Fruit fly (Drosophila melanogaster) whole organism, embryonic: ENCODE results near the gene gpp.

Experiments
- Abd-B ChIP-seq: fragments of 200-800 bp; sonication (Bioruptor generic); optimal IDR thresholded peaks from 2 replicates; lab custom pipeline; 2018; ENCODE audit warnings: missing biosample characterization, mild to moderate bottlenecking, missing genetic modification characterization, moderate library complexity
- BtbVII ChIP-seq: fragments of 200-800 bp; sonication (Bioruptor generic); optimal IDR thresholded peaks from 3 replicates; lab custom pipeline; 2017; ENCODE audit warnings: missing biosample characterization, mild to moderate bottlenecking, missing genetic modification characterization
- C15 ChIP-seq: fragments of 200-800 bp; sonication (Bioruptor generic); IDR thresholded peaks from 3 replicates; pipeline ENCODE4 v1.3.6; 2022; ENCODE audit warnings: missing biosample characterization, missing genetic modification characterization
- CG10366 ChIP-seq: fragments of 200-800 bp; sonication (Bioruptor generic); IDR thresholded peaks from 2 replicates; pipeline ENCODE4 v1.3.6; 2022; ENCODE audit warnings: missing biosample characterization, missing genetic modification characterization
- CG11398 ChIP-seq: fragments of 200-800 bp; sonication (Bioruptor generic); optimal IDR thresholded peaks from 2 replicates; lab custom pipeline; 2016; ENCODE audit warnings: missing biosample characterization, missing genetic modification characterization
- CG11695 ChIP-seq: fragments of 200-800 bp; sonication (Bioruptor generic); IDR thresholded peaks from 3 replicates; pipeline ENCODE4 v1.3.6; 2022; ENCODE audit warnings: missing biosample characterization, missing genetic modification characterization
- CG13123 ChIP-seq: fragments of 200-800 bp; sonication (Bioruptor generic); optimal IDR thresholded peaks from 2 replicates; lab custom pipeline; 2016; ENCODE audit warnings: missing biosample characterization, missing genetic modification characterization
- CG14710 ChIP-seq: fragments of 200-800 bp; sonication (Bioruptor generic); optimal IDR thresholded peaks from 3 replicates; lab custom pipeline; 2019; ENCODE audit warnings: missing biosample characterization, mild to moderate bottlenecking, missing genetic modification characterization, moderate library complexity
- CG14860 ChIP-seq: fragments of 200-800 bp; sonication (Bioruptor generic); IDR thresholded peaks from 3 replicates; pipeline ENCODE4 v1.3.6; 2022; ENCODE audit warnings: missing biosample characterization, missing genetic modification characterization; ENCODE audit not compliant: partially characterized antibody
- CG15011 ChIP-seq: fragments of 200-800 bp; sonication (Bioruptor generic); optimal IDR thresholded peaks from 3 replicates; lab custom pipeline; 2018; ENCODE audit warnings: missing biosample characterization, mild to moderate bottlenecking, missing genetic modification characterization
- CG1529 ChIP-seq: fragments of 200-800 bp; sonication (Bioruptor generic); optimal IDR thresholded peaks from 3 replicates; lab custom pipeline; 2018; ENCODE audit warnings: missing biosample characterization, missing genetic modification characterization
- CG2120 ChIP-seq: fragments of 200-800 bp; sonication (Bioruptor generic); optimal IDR thresholded peaks from 3 replicates; lab custom pipeline; 2016; ENCODE audit warnings: missing biosample characterization, missing genetic modification characterization
- CG2129 ChIP-seq: fragments of 200-800 bp; sonication (Bioruptor generic); IDR thresholded peaks from 2 replicates; pipeline ENCODE4 v1.3.6; 2022; ENCODE audit warnings: missing biosample characterization, missing genetic modification characterization; ENCODE audit not compliant: partially characterized antibody
- CG3847 ChIP-seq: fragments of 200-800 bp; sonication (Bioruptor generic); IDR thresholded peaks from 2 replicates; pipeline ENCODE4 v1.3.6; 2022; ENCODE audit warnings: missing biosample characterization, missing genetic modification characterization
- CG4404 ChIP-seq: fragments of 200-800 bp; sonication (Bioruptor generic); IDR thresholded peaks from 2 replicates; pipeline ENCODE4 v1.3.6; 2022; ENCODE audit warnings: missing biosample characterization, missing genetic modification characterization
- CG4820 ChIP-seq: fragments of 200-800 bp; sonication (Bioruptor generic); optimal IDR thresholded peaks from 3 replicates; lab custom pipeline; 2016; ENCODE audit warnings: missing biosample characterization, missing genetic modification characterization
- CG5245 ChIP-seq: fragments of 200-800 bp; sonication (Bioruptor generic); optimal IDR thresholded peaks from 3 replicates; lab custom pipeline; 2016; ENCODE audit warnings: missing biosample characterization, missing genetic modification characterization
- CG6254 ChIP-seq: fragments of 200-800 bp; sonication (Bioruptor generic); optimal IDR thresholded peaks from 3 replicates; lab custom pipeline; 2017; ENCODE audit warnings: mild to moderate bottlenecking, missing biosample characterization, missing genetic modification reagents, missing genetic modification characterization
- CG6272 ChIP-seq: fragments of 200-800 bp; sonication (Bioruptor generic); IDR thresholded peaks from 2 replicates; pipeline ENCODE4 v1.3.6; 2022; ENCODE audit warnings: missing biosample characterization, missing genetic modification characterization
- CG7786 ChIP-seq: fragments of 200-800 bp; sonication (Bioruptor generic); optimal IDR thresholded peaks from 2 replicates; lab custom pipeline; 2016; ENCODE audit warnings: missing biosample characterization, missing genetic modification characterization
- CG8388 ChIP-seq: fragments of 200-800 bp; sonication (Bioruptor generic); optimal IDR thresholded peaks from 2 replicates; lab custom pipeline; 2019; ENCODE audit warnings: missing biosample characterization, mild to moderate bottlenecking, missing genetic modification characterization, moderate library complexity
- CG9797 ChIP-seq: fragments of 200-800 bp; sonication (Bioruptor generic); optimal IDR thresholded peaks from 3 replicates; lab custom pipeline; 2018; ENCODE audit warnings: missing biosample characterization, mild to moderate bottlenecking, missing genetic modification characterization
- D ChIP-seq, 2 experiments: fragments of 200-800 bp in 1 of 2; fragments of >200 bp in 1 of 2; sonication (Bioruptor generic) in 1 of 2; optimal IDR thresholded peaks; 2 replicates in 1 of 2; 3 replicates in 1 of 2; lab custom pipeline; 2017; ENCODE audit warnings: mild to moderate bottlenecking in 1 of 2, missing biosample characterization in 1 of 2, missing genetic modification characterization in 1 of 2, missing genetic modification reagents in 1 of 2
- Dad ChIP-seq: fragments of 200-800 bp; sonication (Bioruptor generic); optimal IDR thresholded peaks from 3 replicates; lab custom pipeline; 2016; ENCODE audit warnings: missing biosample characterization, missing genetic modification characterization
- Doc3 ChIP-seq: fragments of 200-800 bp; sonication (Bioruptor generic); IDR thresholded peaks from 3 replicates; pipeline ENCODE4 v1.3.6; 2022; ENCODE audit warnings: missing biosample characterization, missing genetic modification characterization; ENCODE audit not compliant: partially characterized antibody
- HmgD ChIP-seq: fragments of 200-800 bp; sonication (Bioruptor generic); optimal IDR thresholded peaks from 3 replicates; lab custom pipeline; 2016; ENCODE audit warnings: missing biosample characterization, missing genetic modification characterization
- Nf-YC ChIP-seq: fragments of 200-800 bp; optimal IDR thresholded peaks from 3 replicates; lab custom pipeline; 2019; ENCODE audit warnings: missing biosample characterization, mild to moderate bottlenecking, missing genetic modification characterization, moderate library complexity
- NfI ChIP-seq: fragments of 200-800 bp; sonication (Bioruptor generic); optimal IDR thresholded peaks from 3 replicates; lab custom pipeline; 2018; ENCODE audit warnings: missing biosample characterization, mild to moderate bottlenecking, missing genetic modification characterization, moderate library complexity
- Scr ChIP-seq: fragments of 200-800 bp; sonication (Bioruptor generic); IDR thresholded peaks from 2 replicates; pipeline ENCODE4 v1.3.6; 2022; ENCODE audit warnings: missing biosample characterization, missing genetic modification characterization; ENCODE audit not compliant: partially characterized antibody
- Xbp1 ChIP-seq: fragments of 200-800 bp; sonication (Bioruptor generic); optimal IDR thresholded peaks from 3 replicates; lab custom pipeline; 2016; ENCODE audit warnings: missing biosample characterization, mild to moderate bottlenecking, missing genetic modification characterization
- YL-1 ChIP-seq: fragments of 200-800 bp; sonication (Bioruptor generic); optimal IDR thresholded peaks from 3 replicates; lab custom pipeline; 2017; ENCODE audit warnings: missing biosample characterization, mild to moderate bottlenecking, missing genetic modification characterization
- aop ChIP-seq: fragments of 200-800 bp; sonication (Bioruptor generic); IDR thresholded peaks from 2 replicates; pipeline ENCODE4 v1.3.6; 2022; ENCODE audit warnings: missing biosample characterization, missing genetic modification characterization
- dati ChIP-seq: fragments of 200-800 bp; sonication (Bioruptor generic); IDR thresholded peaks from 2 replicates; pipeline ENCODE4 v1.3.6; 2022; ENCODE audit warnings: missing biosample characterization, missing genetic modification characterization
- dm ChIP-seq: fragments of 200-800 bp; sonication (Bioruptor generic); optimal IDR thresholded peaks from 3 replicates; lab custom pipeline; 2016; ENCODE audit warnings: missing biosample characterization, missing genetic modification characterization
- kni ChIP-seq: fragments of 200-800 bp; sonication (Bioruptor generic); optimal IDR thresholded peaks from 3 replicates; lab custom pipeline; 2017; ENCODE audit warnings: mild to moderate bottlenecking, missing biosample characterization, missing genetic modification reagents, missing genetic modification characterization
- lab ChIP-seq: fragments of 200-800 bp; sonication (Bioruptor generic); optimal IDR thresholded peaks from 3 replicates; lab custom pipeline; 2017; ENCODE audit warnings: missing biosample characterization, missing genetic modification characterization, mild to moderate bottlenecking, moderate library complexity, missing genetic modification reagents
- lov ChIP-seq, 2 experiments: fragments of 200-800 bp in 1 of 2; fragments of >200 bp in 1 of 2; sonication (Bioruptor generic) in 1 of 2; IDR thresholded peaks in 1 of 2; optimal IDR thresholded peaks in 1 of 2; 2 replicates in 1 of 2; 3 replicates in 1 of 2; pipeline versions ENCODE4 v1.3.6 to Lab custom; 2017 to 2022; ENCODE audit warnings: missing biosample characterization in 1 of 2, missing genetic modification characterization in 1 of 2
- pfk ChIP-seq: fragments of 200-800 bp; sonication (Bioruptor generic); optimal IDR thresholded peaks from 2 replicates; lab custom pipeline; 2018; ENCODE audit warnings: missing biosample characterization, mild to moderate bottlenecking, missing genetic modification characterization, moderate library complexity
- row ChIP-seq: fragments of 200-800 bp; sonication (Bioruptor generic); IDR thresholded peaks from 3 replicates; pipeline ENCODE4 v1.3.6; 2022; ENCODE audit warnings: missing biosample characterization, missing genetic modification characterization
- salm ChIP-seq: fragments of 200-800 bp; sonication (Bioruptor generic); optimal IDR thresholded peaks from 2 replicates; lab custom pipeline; 2018; ENCODE audit warnings: missing biosample characterization, mild to moderate bottlenecking, missing genetic modification characterization
- sc ChIP-seq, 3 experiments: fragments of >200 bp in 2 of 3; fragments of 200-800 bp in 1 of 3; sonication (Bioruptor generic) in 1 of 3; optimal IDR thresholded peaks; 2 replicates in 2 of 3; 3 replicates in 1 of 3; lab custom pipeline; 2017; ENCODE audit warnings: mild to moderate bottlenecking in 1 of 3, missing biosample characterization in 1 of 3, missing genetic modification characterization in 1 of 3, missing genetic modification reagents in 1 of 3
- scrt ChIP-seq: fragments of 200-800 bp; sonication (Bioruptor generic); optimal IDR thresholded peaks from 2 replicates; lab custom pipeline; 2018; ENCODE audit warnings: missing biosample characterization, mild to moderate bottlenecking, missing genetic modification characterization, moderate library complexity
- sens ChIP-seq: fragments of 200-800 bp; sonication (Bioruptor generic); peaks from one replicate; lab custom pipeline; 2016; ENCODE audit warnings: missing biosample characterization, missing genetic modification characterization
- sens-2 ChIP-seq: fragments of 200-800 bp; sonication (Bioruptor generic); IDR thresholded peaks from 2 replicates; pipeline ENCODE4 v1.3.6; 2022; ENCODE audit warnings: missing biosample characterization, missing genetic modification characterization
- slbo ChIP-seq: fragments of 200-800 bp; sonication (Bioruptor generic); IDR thresholded peaks from 2 replicates; pipeline ENCODE4 v1.3.6; 2022; ENCODE audit warnings: missing biosample characterization, missing genetic modification characterization
- sqz ChIP-seq: fragments of 200-800 bp; sonication (Bioruptor generic); optimal IDR thresholded peaks from 3 replicates; lab custom pipeline; 2018; ENCODE audit warnings: missing biosample characterization, mild to moderate bottlenecking, missing genetic modification characterization
- stwl ChIP-seq: fragments of 200-800 bp; sonication (Bioruptor generic); optimal IDR thresholded peaks from 3 replicates; lab custom pipeline; 2018; ENCODE audit warnings: missing biosample characterization, mild to moderate bottlenecking, missing genetic modification characterization, moderate library complexity

The gpp gene

dm6 chr3R:6368550-6369238, 38.0 kb upstream of the gpp start, which contains the start of gene CG10286 (continued):
- TF ChIP-seq CG14860 (GFP tag; lab: Robert Waterston, UW) (0 out of 3 replicates have a peak, but pooled peaks have one; percentile 54), row (GFP tag; lab: Robert Waterston, UW) (peak; percentile 65), HmgD (GFP tag; lab: Kevin White, UChicago) (peak; percentile 34), sqz (GFP tag; lab: Kevin White, UChicago) (no peak), sc (optimal IDR thresholded peaks at IDR 0.05; lab: Kevin White, UChicago) (no peak), sc (GFP tag; optimal IDR thresholded peaks at IDR 0.05; lab: Kevin White, UChicago) (no peak), CG13123 (GFP tag; lab: Kevin White, UChicago) (no peak), CG4820 (GFP tag; lab: Kevin White, UChicago) (no peak), lov (optimal IDR thresholded peaks at IDR 0.05; lab: Kevin White, UChicago) (no peak), lov (GFP tag; IDR thresholded peaks at IDR 0.05; lab: Robert Waterston, UW) (0 out of 3 replicates have a peak, but pooled peaks have one; percentile 36), CG6272 (GFP tag; lab: Robert Waterston, UW) (peak; percentile 50; the same call in 1 of the 2 replicates), Scr (GFP tag; lab: Robert Waterston, UW) (peak; percentile 75), CG2120 (GFP tag; lab: Kevin White, UChicago) (no peak), CG5245 (GFP tag; lab: Kevin White, UChicago) (no peak), CG3847 (GFP tag; lab: Robert Waterston, UW) (peak; percentile 29; the same call in 1 of the 2 replicates), CG15011 (GFP tag; lab: Kevin White, UChicago) (no peak), CG6254 (GFP tag; lab: Kevin White, UChicago) (peak; percentile 13), BtbVII (GFP tag; lab: Kevin White, UChicago) (no peak), CG9797 (GFP tag; lab: Kevin White, UChicago) (peak; percentile 25), NfI (GFP tag; lab: Kevin White, UChicago) (peak; percentile 5), CG4404 (GFP tag; lab: Robert Waterston, UW) (no peak), Nf-YC (tag; lab: Kevin White, UChicago) (no peak), C15 (GFP tag; lab: Robert Waterston, UW) (no peak), scrt (peak; percentile 25), Abd-B (GFP tag; lab: Kevin White, UChicago) (no peak), YL-1 (GFP tag; lab: Kevin White, UChicago) (peak; percentile 70), CG2129 (GFP tag; lab: Robert Waterston, UW) (0 out of 2 replicates have a peak, but pooled peaks have one; percentile 16), lab (GFP tag; lab: Kevin White, UChicago) (peak; percentile 53), pfk (no peak), CG10366 (GFP tag; lab: Robert Waterston, UW) (peak; percentile 18; the same call in 1 of the 2 replicates), aop (GFP tag; lab: Robert Waterston, UW) (no peak), CG1529 (GFP tag; lab: Kevin White, UChicago) (no peak), slbo (GFP tag; lab: Robert Waterston, UW) (peak; percentile 52; the same call in 1 of the 2 replicates), CG11398 (no peak), Xbp1 (GFP tag; lab: Kevin White, UChicago) (no peak), sens-2 (GFP tag; lab: Robert Waterston, UW) (no peak), dm (GFP tag; lab: Kevin White, UChicago) (peak; percentile 97), dati (GFP tag; lab: Robert Waterston, UW) (no peak), Dad (GFP tag; lab: Kevin White, UChicago) (no peak), stwl (peak; percentile 3), sens (GFP tag; lab: Kevin White, UChicago) (peak; percentile 73), CG11695 (GFP tag; lab: Robert Waterston, UW) (0 out of 3 replicates have a peak, but pooled peaks have one; percentile 8), D (optimal IDR thresholded peaks at IDR 0.05; lab: Kevin White, UChicago) (no peak), D (GFP tag; optimal IDR thresholded peaks at IDR 0.05; lab: Kevin White, UChicago) (peak; percentile 32), kni (GFP tag; lab: Kevin White, UChicago) (no peak), salm (tag; lab: Kevin White, UChicago) (peak; percentile 23), CG14710 (tag; lab: Kevin White, UChicago) (peak; percentile 35), CG8388 (peak; percentile 34), CG7786 (GFP tag; lab: Kevin White, UChicago) (no peak), Doc3 (GFP tag; lab: Robert Waterston, UW) (peak; percentile 51; the same call in 2 of the 3 replicates)
